Worm (Caenorhabditis elegans) whole organism, mixed stage, embryonic: Measurements from ENCODE around the gene cal-5.

Experiments used
- mep-1 ChIP-seq: fragments of 150-350 bp; optimal IDR thresholded peaks from 2 replicates; lab custom pipeline; 2017; ENCODE audit warnings: missing biosample characterization, missing genetic modification reagents, missing genetic modification characterization, inconsistent platforms
- nhr-12 ChIP-seq: fragments of 150-350 bp; optimal IDR thresholded peaks from 2 replicates; lab custom pipeline; 2014; ENCODE audit warnings: missing biosample characterization, missing genetic modification characterization
- nhr-76 ChIP-seq: sonication (generic microtip); optimal IDR thresholded peaks from 2 replicates; lab custom pipeline; 2017; ENCODE audit warnings: missing biosample characterization, missing genetic modification characterization
- pha-4 ChIP-seq: fragments of 150-350 bp; optimal IDR thresholded peaks from 2 replicates; lab custom pipeline; 2018; ENCODE audit warnings: missing biosample characterization, missing genetic modification reagents, missing genetic modification characterization
- unc-62 ChIP-seq: fragments of 150-350 bp; optimal IDR thresholded peaks from 2 replicates; lab custom pipeline; 2014; ENCODE audit warnings: missing biosample characterization, missing genetic modification reagents, missing genetic modification characterization

DNA sequence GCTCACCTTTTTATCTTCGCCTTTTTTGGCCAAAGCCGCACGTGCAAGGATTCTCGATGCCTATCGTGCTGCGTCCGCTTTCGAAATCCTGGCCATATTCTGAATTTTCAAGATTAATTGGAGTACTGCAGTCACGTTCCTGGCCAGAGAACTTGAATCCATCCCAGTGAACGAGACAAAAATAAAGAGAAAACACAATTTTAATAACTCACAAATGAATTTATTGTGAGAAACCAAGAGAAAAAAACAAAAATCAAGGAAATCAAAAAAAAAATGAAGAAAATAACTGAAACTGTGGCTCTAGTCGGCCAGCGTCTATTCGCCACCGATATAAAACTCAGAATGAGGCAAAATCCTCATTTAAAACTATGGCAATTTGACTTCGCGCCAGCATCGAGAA, 18.6 kb downstream of the cal-5 start, which contains the start of gene C24H10.4:
- TF ChIP-seq pha-4 (tag; lab: Kevin White, UChicago) (no peak), unc-62 (GFP tag; lab: Kevin White, UChicago) (no peak), nhr-76 (no peak), mep-1 (tag; lab: Kevin White, UChicago) (no peak), nhr-12 (tag; lab: Kevin White, UChicago) (no peak)
